Fruit fly (Drosophila melanogaster) whole organism, pupa: Measurements from ENCODE around the gene Ir75c.
A peak's percentile ranks its signal among the peaks of the same experiment; 100 is the strongest.
"Not testable (repeated sequence)": the region's sequence is repeated elsewhere in the genome, so short reads cannot be mapped to it uniquely, and the experiment has no call there.

Experiments used
- CG10348 ChIP-seq: fragments of 200-800 bp; sonication (Bioruptor generic); IDR thresholded peaks from 2 replicates; pipeline ENCODE4 v1.3.6; 2022; ENCODE audit warnings: missing biosample characterization, missing genetic modification characterization
- CG12605 ChIP-seq: fragments of 200-800 bp; sonication (Bioruptor generic); IDR thresholded peaks from 2 replicates; pipeline ENCODE4 v1.3.6; 2022; ENCODE audit warnings: missing biosample characterization, missing genetic modification characterization
- CG13204 ChIP-seq: fragments of 200-800 bp; sonication (Bioruptor generic); optimal IDR thresholded peaks from 2 replicates; lab custom pipeline; 2018; ENCODE audit warnings: missing biosample characterization, mild to moderate bottlenecking, missing genetic modification characterization, moderate library complexity
- CG14655 ChIP-seq: fragments of 200-800 bp; sonication (Bioruptor generic); optimal IDR thresholded peaks from 3 replicates; lab custom pipeline; 2017; ENCODE audit warnings: mild to moderate bottlenecking, missing biosample characterization, missing genetic modification reagents, missing genetic modification characterization
- CG15710 ChIP-seq: fragments of 200-800 bp; sonication (Bioruptor generic); optimal IDR thresholded peaks from 2 replicates; lab custom pipeline; 2018; ENCODE audit warnings: missing biosample characterization, mild to moderate bottlenecking, missing genetic modification characterization, moderate library complexity
- CG17806 ChIP-seq: fragments of 200-800 bp; sonication (Bioruptor generic); optimal IDR thresholded peaks from 2 replicates; lab custom pipeline; 2018; ENCODE audit warnings: missing biosample characterization, mild to moderate bottlenecking, missing genetic modification characterization, moderate library complexity
- CG32121 ChIP-seq: fragments of 200-800 bp; sonication (Bioruptor generic); IDR thresholded peaks from 2 replicates; pipeline ENCODE4 v1.3.6; 2022; ENCODE audit warnings: missing biosample characterization, missing genetic modification characterization
- CG34367 ChIP-seq: fragments of 200-800 bp; sonication (Bioruptor generic); optimal IDR thresholded peaks from 2 replicates; lab custom pipeline; 2018; ENCODE audit warnings: missing biosample characterization, mild to moderate bottlenecking, missing genetic modification characterization
- CG4496 ChIP-seq: fragments of 200-800 bp; sonication (Bioruptor generic); IDR thresholded peaks from 3 replicates; pipeline ENCODE4 v1.3.6; 2022; ENCODE audit warnings: missing biosample characterization, missing genetic modification characterization
- CG8159 ChIP-seq: fragments of 200-800 bp; sonication (Bioruptor generic); optimal IDR thresholded peaks from 3 replicates; lab custom pipeline; 2018; ENCODE audit warnings: missing biosample characterization, mild to moderate bottlenecking, missing genetic modification characterization, moderate library complexity
- CG8301 ChIP-seq: fragments of 200-800 bp; sonication (Bioruptor generic); optimal IDR thresholded peaks from 2 replicates; lab custom pipeline; 2018; ENCODE audit warnings: missing biosample characterization, mild to moderate bottlenecking, missing genetic modification characterization
- CG9948 ChIP-seq: fragments of 200-800 bp; sonication (Bioruptor generic); optimal IDR thresholded peaks from 2 replicates; lab custom pipeline; 2018; ENCODE audit warnings: missing biosample characterization, mild to moderate bottlenecking, missing genetic modification characterization, moderate library complexity
- D1 ChIP-seq: fragments of 200-800 bp; sonication (Bioruptor generic); optimal IDR thresholded peaks from 2 replicates; lab custom pipeline; 2018; ENCODE audit warnings: missing biosample characterization, mild to moderate bottlenecking, missing genetic modification characterization, moderate library complexity
- EcR ChIP-seq: fragments of 200-800 bp; sonication (Bioruptor generic); optimal IDR thresholded peaks from 3 replicates; lab custom pipeline; 2019; ENCODE audit warnings: missing biosample characterization, missing genetic modification characterization, mild to moderate bottlenecking, moderate library complexity, missing genetic modification reagents
- Ets98B ChIP-seq: fragments of 200-800 bp; sonication (Bioruptor generic); IDR thresholded peaks from 2 replicates; pipeline ENCODE4 v1.3.6; 2022; ENCODE audit warnings: missing biosample characterization, missing genetic modification characterization
- Pif1A ChIP-seq: fragments of 200-800 bp; sonication (Bioruptor generic); optimal IDR thresholded peaks from 3 replicates; lab custom pipeline; 2016; ENCODE audit warnings: missing biosample characterization, missing genetic modification characterization
- Pif1B ChIP-seq: fragments of 200-800 bp; sonication (Bioruptor generic); optimal IDR thresholded peaks from 3 replicates; lab custom pipeline; 2016; ENCODE audit warnings: missing biosample characterization, missing genetic modification characterization
- Snoo ChIP-seq: fragments of 200-800 bp; sonication (Bioruptor generic); optimal IDR thresholded peaks from 3 replicates; lab custom pipeline; 2017; ENCODE audit warnings: missing biosample characterization, mild to moderate bottlenecking, missing genetic modification characterization, inconsistent platforms
- fd96Ca ChIP-seq: fragments of 200-800 bp; sonication (Bioruptor generic); IDR thresholded peaks from 3 replicates; pipeline ENCODE4 v1.3.6; 2022; ENCODE audit warnings: missing biosample characterization, missing genetic modification characterization
- gl ChIP-seq: fragments of 200-800 bp; sonication (Bioruptor generic); optimal IDR thresholded peaks from 2 replicates; lab custom pipeline; 2018; ENCODE audit warnings: missing biosample characterization, mild to moderate bottlenecking, missing genetic modification characterization
- rn ChIP-seq: fragments of 200-800 bp; sonication (Bioruptor generic); IDR thresholded peaks from 2 replicates; pipeline ENCODE4 v1.3.6; 2022; ENCODE audit warnings: missing biosample characterization, missing genetic modification characterization

Gene Ir75c

DNA sequence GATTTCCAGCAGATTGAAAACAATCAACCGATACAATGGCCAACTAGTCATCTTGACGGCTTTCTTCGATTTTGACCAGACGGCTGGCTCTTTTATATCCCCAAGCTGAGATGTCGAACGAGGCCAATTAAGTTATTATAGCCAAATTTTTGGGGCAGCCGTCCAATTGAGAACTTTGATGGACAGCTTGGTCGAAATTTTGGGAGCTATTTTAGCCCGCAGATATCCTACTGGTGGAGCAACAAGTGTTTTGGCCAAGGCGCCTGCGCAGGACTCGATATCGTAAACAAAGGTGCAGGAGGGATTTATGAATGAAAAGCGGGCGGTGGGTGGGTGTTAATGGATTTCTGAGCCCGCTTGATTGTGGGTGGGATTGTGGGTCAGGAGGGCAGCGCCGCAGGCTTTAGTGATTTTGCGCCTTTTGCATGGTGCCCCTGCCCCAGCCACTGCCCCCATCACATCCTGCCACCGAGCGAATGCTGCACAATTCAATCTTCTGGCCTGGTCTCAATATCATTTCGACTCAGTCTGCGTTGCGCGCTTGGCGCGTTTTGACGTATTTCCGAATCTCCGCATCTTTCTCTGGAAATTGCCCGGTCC is at the start of gene Ir75c, which contains the start of gene Grd:
TSS of gene Ir75c (minus strand) at position 51 of the 600 bp plus-strand sequence.
TSS of gene Grd (plus strand) at position 550 of the 600 bp plus-strand sequence.
- TF ChIP-seq rn (GFP tag; lab: Robert Waterston, UW) (no peak), CG9948 (no peak), CG12605 (GFP tag; lab: Robert Waterston, UW) (peak; percentile 71; the same call in 1 of the 2 replicates)

DNA sequence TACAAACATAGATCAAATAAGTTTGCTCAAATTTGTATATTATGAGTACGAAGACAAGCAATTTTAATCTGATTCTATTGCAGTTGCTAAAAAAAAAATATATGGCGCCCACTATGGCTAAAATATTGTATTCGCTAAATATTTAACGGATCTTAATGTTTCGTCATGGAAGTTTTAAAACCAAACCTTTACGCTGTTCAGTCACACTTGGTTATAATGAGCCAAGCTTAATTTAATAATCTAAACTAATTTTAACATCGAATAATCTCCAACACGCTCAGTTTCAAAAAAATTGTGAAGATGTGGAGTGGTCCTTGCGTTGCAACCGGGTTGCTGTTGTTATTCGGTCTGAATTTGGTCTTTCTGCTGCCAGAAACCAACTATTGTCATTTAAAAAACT is 35.5 kb upstream of the Ir75c start, which contains the start of gene CG34002:
TSS of gene CG34002 (plus strand) at position 301 of the 400 bp plus-strand sequence.
- TF ChIP-seq CG17806; CG34367 (tag; lab: Kevin White, UChicago); Pif1B: not testable (repeated sequence)
- TF ChIP-seq, all 21 proteins: peak for 0; not testable (repeated sequence) for 21

- TF ChIP-seq Pif1B (peak; percentile 46), D1 (tag; lab: Kevin White, UChicago) (peak; percentile 40), CG8301 (tag; lab: Kevin White, UChicago) (peak; percentile 79), Snoo (tag; lab: Kevin White, UChicago) (peak; percentile 41), EcR (GFP tag; lab: Kevin White, UChicago) (no peak), CG13204 (GFP tag; lab: Kevin White, UChicago) (no peak), Pif1A (GFP tag; lab: Kevin White, UChicago) (no peak), CG34367 (tag; lab: Kevin White, UChicago) (peak; percentile 47), Ets98B (peak; percentile 85), CG8159 (peak; percentile 85), CG9948 (peak; percentile 83), CG14655 (peak; percentile 93), CG32121 (GFP tag; lab: Robert Waterston, UW) (peak; percentile 50; the same call in 1 of the 2 replicates), CG12605 (GFP tag; lab: Robert Waterston, UW) (peak; percentile 52; the same call in 1 of the 2 replicates), CG17806 (peak; percentile 46), fd96Ca (GFP tag; lab: Robert Waterston, UW) (peak; percentile 81), CG4496 (GFP tag; lab: Robert Waterston, UW) (peak; percentile 71), CG15710 (tag; lab: Kevin White, UChicago) (peak; percentile 78), rn (GFP tag; lab: Robert Waterston, UW) (no peak), CG10348 (GFP tag; lab: Robert Waterston, UW) (0 out of 2 replicates have a peak, but pooled peaks have one; percentile 9), gl (tag; lab: Kevin White, UChicago) (no peak)
These were observed 34.2 kb upstream of the Ir75c start, which contains the start of gene CG5535 for dm6 chr3L:17856655-17857479. CG5535 (minus strand) TSS chr3L:17856794.

DNA sequence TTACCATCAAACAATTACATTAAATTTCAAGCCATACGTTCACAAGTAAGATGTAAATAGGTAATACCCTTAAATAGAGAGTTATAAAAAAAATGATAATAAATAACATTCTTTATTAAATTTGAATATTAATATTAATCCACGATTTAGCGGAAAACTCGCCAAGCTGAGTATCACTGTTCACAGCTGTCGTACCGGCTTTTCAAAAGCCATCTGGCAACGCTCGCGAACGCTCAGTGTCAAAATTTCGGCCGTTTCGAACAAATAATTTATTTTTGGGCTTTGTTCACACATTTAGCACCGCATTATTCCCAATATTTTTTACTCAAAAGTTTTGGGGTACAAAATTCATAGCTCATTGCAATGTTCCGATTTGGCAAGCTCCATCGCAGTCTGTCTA is 26.9 kb upstream of the Ir75c start, which contains the start of gene TrpRS-m:
TSS of gene TrpRS-m (plus strand) at position 211 of the 400 bp plus-strand sequence.
- TF ChIP-seq D1 (tag; lab: Kevin White, UChicago) (peak; percentile 53), Pif1A (GFP tag; lab: Kevin White, UChicago) (no peak), fd96Ca (GFP tag; lab: Robert Waterston, UW) (no peak)

DNA sequence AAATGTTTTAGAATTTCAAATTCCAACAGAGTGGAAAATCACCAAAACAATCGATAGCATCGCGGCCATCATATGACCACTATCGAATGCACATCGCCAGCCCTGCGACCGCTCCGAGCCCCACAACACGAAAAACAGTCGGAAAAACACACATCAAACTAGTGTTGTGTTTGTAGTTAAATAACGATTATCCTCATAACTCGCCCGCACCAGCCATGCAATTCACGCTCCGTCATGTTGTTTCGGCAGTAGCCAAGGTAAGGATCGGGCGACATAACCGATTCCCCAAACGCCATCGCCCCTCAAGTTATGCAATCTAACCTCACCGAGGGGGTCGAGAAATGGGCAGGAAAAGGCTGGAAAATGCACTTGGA is 24.3 kb upstream of the Ir75c start:
- TF ChIP-seq CG9948 (no peak), CG4496 (GFP tag; lab: Robert Waterston, UW) (0 out of 3 replicates have a peak, but pooled peaks have one; percentile 27), CG8159 (no peak)

- TF ChIP-seq gl (tag; lab: Kevin White, UChicago) (peak; percentile 24), EcR (GFP tag; lab: Kevin White, UChicago) (peak; percentile 87), D1 (tag; lab: Kevin White, UChicago) (no peak), CG10348 (GFP tag; lab: Robert Waterston, UW) (no peak), CG12605 (GFP tag; lab: Robert Waterston, UW) (peak; percentile 29; the same call in 1 of the 2 replicates), CG4496 (GFP tag; lab: Robert Waterston, UW) (peak; percentile 54; the same call in 2 of the 3 replicates)
- TF ChIP-seq, all 21 proteins: peak for 4
These were observed 23.7 kb upstream of the Ir75c start, which contains the start of the genes MED19 and CG7430 for dm6 chr3L:17846169-17846981. MED19 (minus strand) TSS chr3L:17846501. CG7430 (plus strand) TSS chr3L:17846916.
